Worm (Caenorhabditis elegans) whole organism, mixed stage, embryonic: ENCODE results near the gene spp-27.

Experiments
- bed-3 ChIP-seq: fragments of 200-800 bp; sonication (Bioruptor generic); optimal IDR thresholded peaks from 3 replicates; lab custom pipeline; 2018; ENCODE audit warnings: mild to moderate bottlenecking, missing genetic modification characterization, moderate library complexity, missing compliant biosample characterization
- lin-13 ChIP-seq: fragments of 150-350 bp; optimal IDR thresholded peaks from 2 replicates; lab custom pipeline; 2014; ENCODE audit warnings: missing biosample characterization, missing genetic modification characterization
- lsy-2 ChIP-seq: fragments of 150-350 bp; optimal IDR thresholded peaks from 2 replicates; lab custom pipeline; 2014; ENCODE audit warnings: missing biosample characterization, missing genetic modification characterization
- nhr-237 ChIP-seq: fragments of 150-350 bp; optimal IDR thresholded peaks from 2 replicates; lab custom pipeline; 2014; ENCODE audit warnings: missing biosample characterization, missing genetic modification characterization
- nhr-76 ChIP-seq: sonication (generic microtip); optimal IDR thresholded peaks from 2 replicates; lab custom pipeline; 2017; ENCODE audit warnings: missing biosample characterization, missing genetic modification characterization
- pha-4 ChIP-seq: fragments of 150-350 bp; optimal IDR thresholded peaks from 2 replicates; lab custom pipeline; 2018; ENCODE audit warnings: missing biosample characterization, missing genetic modification reagents, missing genetic modification characterization
- tbx-8 ChIP-seq: fragments of 200-800 bp; sonication (Bioruptor generic); optimal IDR thresholded peaks from 2 replicates; lab custom pipeline; 2018; ENCODE audit warnings: mild to moderate bottlenecking, missing genetic modification characterization, moderate library complexity, missing compliant biosample characterization
- unc-39 ChIP-seq: fragments of 150-350 bp; optimal IDR thresholded peaks from 2 replicates; lab custom pipeline; 2014; ENCODE audit warnings: missing biosample characterization, missing genetic modification characterization
- unc-62 ChIP-seq: fragments of 150-350 bp; optimal IDR thresholded peaks from 2 replicates; lab custom pipeline; 2014; ENCODE audit warnings: missing biosample characterization, missing genetic modification reagents, missing genetic modification characterization

DNA sequence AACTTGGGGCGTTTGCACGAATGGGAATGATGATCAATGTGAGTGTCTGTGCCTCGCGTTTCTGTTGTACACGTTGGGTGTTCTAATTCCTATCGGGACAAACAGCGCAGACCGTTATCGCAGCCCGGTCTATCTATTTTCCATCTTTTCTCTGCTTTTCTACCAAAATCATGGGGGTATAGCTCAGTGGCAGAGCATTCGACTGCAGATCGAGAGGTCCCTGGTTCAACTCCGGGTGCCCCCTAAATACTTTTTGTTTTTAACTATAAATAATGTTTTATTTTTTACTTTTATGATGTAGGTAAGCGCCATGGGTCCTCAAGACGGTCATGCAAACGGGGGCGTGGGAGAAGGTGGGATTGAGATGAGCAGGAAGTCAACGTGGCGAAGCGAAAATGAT lies 2.6 kb upstream of the spp-27 start:
- no peak for TF ChIP-seq unc-39 (tag; lab: Kevin White, UChicago)
- TF ChIP-seq nhr-76 (tag; lab: Kevin White, UChicago) = no peak
- no peak for TF ChIP-seq tbx-8
- TF ChIP-seq pha-4 (tag; lab: Kevin White, UChicago) = no peak
- no peak for TF ChIP-seq lsy-2 (tag; lab: Kevin White, UChicago)
- no peak for TF ChIP-seq bed-3
- TF ChIP-seq nhr-237 (tag; lab: Kevin White, UChicago) = no peak
- TF ChIP-seq unc-62 (GFP tag; lab: Kevin White, UChicago) = no peak
- no peak for TF ChIP-seq lin-13
